Fruit fly (Drosophila melanogaster) whole organism, embryonic: Measurements from ENCODE around the gene FucTD.

Source experiments
- Abd-B ChIP-seq: fragments of 200-800 bp; sonication (Bioruptor generic); optimal IDR thresholded peaks from 2 replicates; lab custom pipeline; 2018; ENCODE audit warnings: missing biosample characterization, mild to moderate bottlenecking, missing genetic modification characterization, moderate library complexity
- CG18476 ChIP-seq: fragments of 200-800 bp; sonication (Bioruptor generic); optimal IDR thresholded peaks from 2 replicates; lab custom pipeline; 2016; ENCODE audit warnings: missing biosample characterization, mild to moderate bottlenecking, missing genetic modification characterization
- CG33213 ChIP-seq: fragments of 200-800 bp; sonication (Bioruptor generic); optimal IDR thresholded peaks from 3 replicates; lab custom pipeline; 2016; ENCODE audit warnings: missing biosample characterization, missing genetic modification characterization
- CG4707 ChIP-seq: fragments of 200-800 bp; sonication (Bioruptor generic); optimal IDR thresholded peaks from 2 replicates; lab custom pipeline; 2018; ENCODE audit warnings: missing biosample characterization, mild to moderate bottlenecking, missing genetic modification characterization, moderate library complexity
- CG6791 ChIP-seq: fragments of 200-800 bp; sonication (Bioruptor generic); IDR thresholded peaks from 3 replicates; pipeline ENCODE4 v1.3.6; 2022; ENCODE audit warnings: missing biosample characterization, missing genetic modification characterization; ENCODE audit not compliant: partially characterized antibody
- CG8388 ChIP-seq: fragments of 200-800 bp; sonication (Bioruptor generic); optimal IDR thresholded peaks from 2 replicates; lab custom pipeline; 2019; ENCODE audit warnings: missing biosample characterization, mild to moderate bottlenecking, missing genetic modification characterization, moderate library complexity
- Dip3 ChIP-seq: fragments of 200-800 bp; sonication (Bioruptor generic); optimal IDR thresholded peaks from 3 replicates; lab custom pipeline; 2016; ENCODE audit warnings: missing biosample characterization, missing genetic modification characterization
- NK7.1 ChIP-seq: fragments of 200-800 bp; sonication (Bioruptor generic); optimal IDR thresholded peaks from 3 replicates; lab custom pipeline; 2016; ENCODE audit warnings: missing biosample characterization, missing genetic modification characterization
- dati ChIP-seq: fragments of 200-800 bp; sonication (Bioruptor generic); IDR thresholded peaks from 2 replicates; pipeline ENCODE4 v1.3.6; 2022; ENCODE audit warnings: missing biosample characterization, missing genetic modification characterization
- tio ChIP-seq: fragments of 200-800 bp; sonication (Bioruptor generic); optimal IDR thresholded peaks from 2 replicates; lab custom pipeline; 2017; ENCODE audit warnings: missing biosample characterization, missing genetic modification characterization, inconsistent platforms

DNA sequence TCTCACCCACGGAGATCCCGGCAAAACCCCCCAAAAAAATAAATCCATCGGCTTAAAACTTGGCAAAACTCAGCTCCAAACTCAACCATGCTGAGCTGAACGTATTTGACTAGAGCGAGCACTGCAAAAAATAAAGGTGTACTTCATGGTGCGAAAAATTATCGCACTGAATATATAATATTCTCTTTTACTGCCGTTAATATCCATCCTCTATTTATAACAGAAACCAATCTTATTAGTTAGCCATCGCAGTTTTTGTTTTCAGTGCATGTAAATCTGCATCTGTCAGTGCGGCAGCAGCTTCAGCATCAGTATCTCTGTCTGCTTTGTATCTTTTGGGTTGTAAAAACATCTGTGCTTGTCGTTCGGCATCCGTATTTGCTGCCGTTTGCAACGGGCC, 45.1 kb upstream of the FucTD start:
- TF ChIP-seq Abd-B (GFP tag; lab: Kevin White, UChicago) = peak; percentile 18
- no peak for TF ChIP-seq CG33213
- no peak for TF ChIP-seq NK7.1 (GFP tag; lab: Kevin White, UChicago)
- TF ChIP-seq CG8388 (GFP tag; lab: Kevin White, UChicago) = peak; percentile 20
- no peak for TF ChIP-seq dati (GFP tag; lab: Robert Waterston, UW)
- no peak for TF ChIP-seq CG6791 (GFP tag; lab: Robert Waterston, UW)
- no peak for TF ChIP-seq CG4707 (GFP tag; lab: Kevin White, UChicago)
- no peak for TF ChIP-seq tio (GFP tag; lab: Kevin White, UChicago)
- TF ChIP-seq Dip3 (GFP tag; lab: Kevin White, UChicago) = no peak
- TF ChIP-seq CG18476 (GFP tag; lab: Kevin White, UChicago) = no peak
